Worm (Caenorhabditis elegans): ENCODE measurements around the gene F57C12.2.
A peak's percentile ranks its signal among the peaks of the same experiment; 100 is the strongest.

F57C12.2 gene

DNA sequence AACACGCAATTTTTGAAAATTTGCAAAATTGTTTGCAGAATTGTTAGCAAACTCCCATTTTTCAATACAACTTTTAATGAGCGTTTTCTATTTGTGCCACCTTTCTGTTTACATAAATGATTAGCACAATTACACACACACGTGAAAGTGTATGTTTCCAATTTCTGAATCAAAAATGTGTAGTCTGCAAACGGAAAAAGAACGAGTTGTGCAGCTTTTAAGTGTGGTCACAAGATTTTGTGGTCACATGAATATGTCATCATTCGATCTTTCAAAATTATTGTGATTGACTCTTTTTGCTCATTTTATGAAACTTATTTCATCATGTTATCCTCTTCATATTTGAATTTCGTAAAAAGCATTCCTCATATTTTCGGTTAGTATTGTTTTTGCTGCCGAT, 49.5 kb upstream of the F57C12.2 start (continued):
- TF ChIP-seq pax-3 (tag; optimal IDR thresholded peaks at IDR 0.05): no peak
- TF ChIP-seq fkh-8 (tag; optimal IDR thresholded peaks at IDR 0.05): peak; percentile 44
- TF ChIP-seq snu-23 (GFP tag; optimal IDR thresholded peaks at IDR 0.05): no peak
- no peak for TF ChIP-seq zag-1 (tag; optimal IDR thresholded peaks at IDR 0.05)
- peak in 1 of 2 experiments; percentile 27 for TF ChIP-seq mdl-1 (tag; optimal IDR thresholded peaks at IDR 0.05)
- peak; percentile 65 for TF ChIP-seq ceh-8 (GFP tag; optimal IDR thresholded peaks at IDR 0.05)
- TF ChIP-seq C16A3.4 (tag; optimal IDR thresholded peaks at IDR 0.05): no peak
- TF ChIP-seq nhr-84 (tag; optimal IDR thresholded peaks at IDR 0.05): no peak
- no peak for TF ChIP-seq elt-3 (tag; optimal IDR thresholded peaks at IDR 0.05)
- no peak for TF ChIP-seq rnt-1 (tag; optimal IDR thresholded peaks at IDR 0.05)
- TF ChIP-seq ceh-82 (tag; optimal IDR thresholded peaks at IDR 0.05): no peak
- peak; percentile 6 to 15 for TF ChIP-seq lsy-2 (tag; optimal IDR thresholded peaks at IDR 0.05)
- peak; percentile 73 for TF ChIP-seq lin-14 (GFP tag; optimal IDR thresholded peaks at IDR 0.05)
- TF ChIP-seq nhr-77 (tag; optimal IDR thresholded peaks at IDR 0.05): no peak
- TF ChIP-seq ets-5 (GFP tag; IDR thresholded peaks at IDR 0.05): no peak
- peak; percentile 62 for TF ChIP-seq egl-13 (tag; optimal IDR thresholded peaks at IDR 0.05)
- TF ChIP-seq fkh-4 (tag; optimal IDR thresholded peaks at IDR 0.05; ENCODE audit: borderline replicate concordance): no peak
- TF ChIP-seq fos-1 (tag; optimal IDR thresholded peaks at IDR 0.05): no peak

DNA sequence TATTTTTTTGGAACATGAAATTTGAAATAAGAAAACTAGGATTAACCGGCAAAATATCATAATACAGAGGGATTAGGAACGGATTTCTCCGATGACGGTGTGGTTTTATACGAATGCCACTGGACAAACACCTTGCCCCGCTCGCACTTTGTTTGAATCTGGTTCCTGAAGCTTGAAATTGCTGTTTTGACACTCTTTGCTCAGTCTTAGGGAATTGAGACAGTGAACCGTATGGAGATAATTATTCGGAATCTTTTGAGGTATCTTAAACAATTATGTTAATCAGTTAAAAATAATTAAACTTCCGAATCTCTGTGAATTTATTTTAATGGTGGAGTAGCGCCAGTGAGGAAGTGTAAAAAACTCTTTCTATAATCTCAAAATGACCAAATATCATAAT, 48.3 kb upstream of the F57C12.2 start, which contains the start of gene F13C5.3:
F13C5.3 (minus strand) TSS at position 101 of the 400 bp plus-strand sequence.
- no peak for TF ChIP-seq lin-13 (GFP tag; optimal IDR thresholded peaks at IDR 0.05)
- no peak for TF ChIP-seq ceh-8 (GFP tag; optimal IDR thresholded peaks at IDR 0.05)
- no peak for TF ChIP-seq elt-2 (tag; optimal IDR thresholded peaks at IDR 0.05)
- no peak for TF ChIP-seq nhr-11 (tag; optimal IDR thresholded peaks at IDR 0.05)
- no peak for TF ChIP-seq pax-3 (tag; optimal IDR thresholded peaks at IDR 0.05)
- TF ChIP-seq tbx-2 (tag; optimal IDR thresholded peaks at IDR 0.05): no peak
- TF ChIP-seq skn-1 (tag; optimal IDR thresholded peaks at IDR 0.05): no peak
- no peak for TF ChIP-seq blmp-1 (tag; optimal IDR thresholded peaks at IDR 0.05)
- no peak for TF ChIP-seq lsy-2 (tag; optimal IDR thresholded peaks at IDR 0.05)
- TF ChIP-seq swsn-7 (tag; optimal IDR thresholded peaks at IDR 0.05): no peak
- no peak for TF ChIP-seq aly-2 (tag; optimal IDR thresholded peaks at IDR 0.05)
- no peak for TF ChIP-seq nhr-19 (GFP tag; conservative IDR thresholded peaks at IDR 0.05)
- TF ChIP-seq ceh-63 (GFP tag; optimal IDR thresholded peaks at IDR 0.05): no peak
- TF ChIP-seq dpl-1 (GFP tag; optimal IDR thresholded peaks at IDR 0.05): no peak
- no peak for TF ChIP-seq unc-62 (GFP tag; optimal IDR thresholded peaks at IDR 0.05)
- TF ChIP-seq hpl-2 (GFP tag; optimal IDR thresholded peaks at IDR 0.05): no peak

DNA sequence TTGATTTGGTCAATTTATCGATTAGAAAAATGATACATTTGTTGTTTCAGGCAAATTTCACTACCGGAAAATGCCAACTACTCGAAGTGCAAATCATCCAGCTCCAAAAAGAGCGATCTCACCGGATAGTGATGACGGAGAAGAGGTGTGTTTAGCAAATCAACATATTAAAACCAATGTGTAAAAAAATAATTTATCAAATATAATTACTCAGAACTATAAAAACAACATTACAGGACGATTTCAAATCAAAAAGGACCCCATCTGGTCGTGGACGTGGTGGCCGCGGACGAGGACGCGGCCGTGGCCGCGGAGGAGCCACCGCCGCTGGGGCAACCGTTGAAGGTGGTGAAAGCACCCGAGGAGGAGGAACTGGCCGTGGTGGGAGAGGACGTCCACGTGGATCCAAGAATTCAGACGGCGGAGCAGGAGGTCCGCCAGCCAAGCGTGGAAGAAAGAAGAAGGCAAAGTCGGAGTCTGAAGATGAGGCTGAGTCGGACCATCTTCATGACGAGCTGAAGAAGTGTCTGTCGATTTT, 42.8 kb upstream of the F57C12.2 start, which contains the start of gene F13C5.2:
F13C5.2 (plus strand) TSS at position 51 of the 538 bp plus-strand sequence.
- TF ChIP-seq ceh-8 (GFP tag; optimal IDR thresholded peaks at IDR 0.05) (peak; percentile 56), dsc-1 (tag; optimal IDR thresholded peaks at IDR 0.05) (no peak), nhr-85 (tag) (peak; percentile 34)

DNA sequence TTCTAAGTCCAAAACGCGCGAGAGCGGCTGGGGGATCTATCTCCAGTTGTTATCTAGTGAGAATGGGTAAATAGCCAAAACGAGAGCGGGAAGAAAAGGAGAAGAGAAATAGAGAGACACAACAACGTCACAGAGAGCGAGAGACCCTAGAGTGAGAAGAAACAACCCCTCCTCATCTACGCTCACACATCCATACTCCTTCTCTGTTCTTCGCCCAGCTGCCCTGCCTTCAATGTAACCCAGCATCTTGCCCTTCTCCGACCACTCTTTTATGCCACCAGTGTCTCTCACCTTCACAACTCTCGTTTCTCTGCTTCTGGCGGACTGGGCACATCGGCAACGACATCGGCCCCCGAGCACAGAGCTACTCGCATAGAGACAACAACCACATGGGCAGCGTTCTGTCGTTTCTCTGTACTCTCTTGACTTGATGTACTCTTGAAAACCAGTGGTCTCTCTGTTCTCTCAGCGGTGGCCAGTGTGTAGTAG, 42.1 kb upstream of the F57C12.2 start:
- TF ChIP-seq mdl-1 (tag; optimal IDR thresholded peaks at IDR 0.05): peak; percentile 80 to 97
- TF ChIP-seq nhr-19 (GFP tag; conservative IDR thresholded peaks at IDR 0.05): no peak; the same call in 1 of the 2 replicates
- TF ChIP-seq unc-130 (tag; optimal IDR thresholded peaks at IDR 0.05): peak; percentile 38
- TF ChIP-seq C16A3.4 (tag; optimal IDR thresholded peaks at IDR 0.05): peak; percentile 88
- TF ChIP-seq sptf-1 (tag; optimal IDR thresholded peaks at IDR 0.05): no peak
- 0 out of 2 replicates have a peak, but pooled peaks have one; percentile 6 for TF ChIP-seq mab-9 (GFP tag; IDR thresholded peaks at IDR 0.05)
- no peak for TF ChIP-seq nhr-76 (tag; optimal IDR thresholded peaks at IDR 0.05)
- peak; percentile 80 for TF ChIP-seq nhr-77 (tag; optimal IDR thresholded peaks at IDR 0.05)
- peak; percentile 43 to 63 for TF ChIP-seq efl-1 (optimal IDR thresholded peaks at IDR 0.05)
- peak in 1 of 2 experiments; percentile 95 for TF ChIP-seq efl-1 (GFP tag; optimal IDR thresholded peaks at IDR 0.05 in 1 of 2)
- peak; percentile 23 to 88 (median 61) for TF ChIP-seq ceh-82 (tag; optimal IDR thresholded peaks at IDR 0.05)
- TF ChIP-seq ces-1 (GFP tag; optimal IDR thresholded peaks at IDR 0.05): peak; percentile 39
- TF ChIP-seq lin-15B (tag; optimal IDR thresholded peaks at IDR 0.05): no peak
- peak; percentile 77 for TF ChIP-seq xbp-1 (tag; optimal IDR thresholded peaks at IDR 0.05)
- TF ChIP-seq hlh-17 (GFP tag; optimal IDR thresholded peaks at IDR 0.05; ENCODE audit: borderline replicate concordance): no peak
- TF ChIP-seq elt-2 (tag; optimal IDR thresholded peaks at IDR 0.05): peak; percentile 37
- TF ChIP-seq ets-5 (GFP tag; IDR thresholded peaks at IDR 0.05): no peak
- TF ChIP-seq mef-2 (tag; optimal IDR thresholded peaks at IDR 0.05): peak; percentile 45
- peak; percentile 60 for TF ChIP-seq snpc-4 (tag; optimal IDR thresholded peaks at IDR 0.05)
- TF ChIP-seq nhr-84 (tag; optimal IDR thresholded peaks at IDR 0.05): no peak
- TF ChIP-seq lin-35 (GFP tag; optimal IDR thresholded peaks at IDR 0.05): peak; percentile 58 to 70
- no peak for TF ChIP-seq ama-1 (optimal IDR thresholded peaks at IDR 0.05)

Measured in whole organism, L1 larva.